Worm (Caenorhabditis elegans) whole organism, mixed stage, embryonic: ENCODE data around the gene K03H6.5.

Experiments used
- blmp-1 ChIP-seq: fragments of 150-350 bp; optimal IDR thresholded peaks from 2 replicates; lab custom pipeline; 2014; ENCODE audit warnings: missing biosample characterization, missing genetic modification characterization
- nhr-237 ChIP-seq: fragments of 150-350 bp; optimal IDR thresholded peaks from 2 replicates; lab custom pipeline; 2014; ENCODE audit warnings: missing biosample characterization, missing genetic modification characterization
- unc-39 ChIP-seq: fragments of 150-350 bp; optimal IDR thresholded peaks from 2 replicates; lab custom pipeline; 2014; ENCODE audit warnings: missing biosample characterization, missing genetic modification characterization

DNA sequence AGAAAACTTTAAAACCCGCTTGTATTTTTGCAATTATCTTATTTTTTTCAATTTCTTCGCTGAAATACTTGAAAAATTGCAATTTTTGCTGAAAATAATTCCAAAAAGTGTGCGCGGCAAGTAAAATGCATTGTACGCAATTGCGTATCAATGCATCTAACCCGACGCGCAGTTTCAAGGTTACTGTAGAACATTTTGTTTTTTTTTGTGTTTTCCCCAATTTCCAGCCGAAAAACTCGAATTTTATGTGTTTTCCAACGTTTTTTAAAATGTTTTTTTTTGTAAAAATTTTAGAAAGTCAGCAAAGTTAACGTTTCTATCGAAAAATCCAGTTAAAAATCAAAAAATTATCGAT lies 39.6 kb downstream of the K03H6.5 start:
- TF ChIP-seq unc-39 (no peak), nhr-237 (no peak), blmp-1 (tag; lab: Kevin White, UChicago) (no peak)
